Fruit fly (Drosophila melanogaster) whole organism, adult: ENCODE data around the gene scaf6.

Source experiments
- CG11617 ChIP-seq: fragments of 200-800 bp; sonication (Bioruptor generic); optimal IDR thresholded peaks from 2 replicates; lab custom pipeline; 2017; ENCODE audit warnings: mild to moderate bottlenecking, missing biosample characterization, missing genetic modification reagents, missing genetic modification characterization
- CG12768 ChIP-seq: fragments of 200-800 bp; sonication (Bioruptor generic); optimal IDR thresholded peaks from 2 replicates; lab custom pipeline; 2017; ENCODE audit warnings: missing biosample characterization, missing genetic modification characterization, mild to moderate bottlenecking, moderate library complexity, missing genetic modification reagents
- CG14711 ChIP-seq: fragments of 200-800 bp; sonication (Bioruptor generic); optimal IDR thresholded peaks from 2 replicates; lab custom pipeline; 2018; ENCODE audit warnings: missing biosample characterization, mild to moderate bottlenecking, missing genetic modification characterization, moderate library complexity
- CG1620 ChIP-seq: fragments of 200-800 bp; sonication (Bioruptor generic); optimal IDR thresholded peaks from 2 replicates; lab custom pipeline; 2016; ENCODE audit warnings: missing biosample characterization, missing genetic modification characterization
- CG33017 ChIP-seq: fragments of 200-800 bp; sonication (Bioruptor generic); optimal IDR thresholded peaks from 2 replicates; lab custom pipeline; 2018; ENCODE audit warnings: missing biosample characterization, mild to moderate bottlenecking, missing genetic modification characterization, moderate library complexity
- CG5204 ChIP-seq: fragments of 200-800 bp; sonication (Bioruptor generic); optimal IDR thresholded peaks from 2 replicates; lab custom pipeline; 2016; ENCODE audit warnings: missing biosample characterization, missing genetic modification characterization
- CG7045 ChIP-seq: fragments of 200-800 bp; sonication (Bioruptor generic); optimal IDR thresholded peaks from 2 replicates; lab custom pipeline; 2017; ENCODE audit warnings: missing biosample characterization, mild to moderate bottlenecking, missing genetic modification characterization
- CG7101 ChIP-seq: fragments of 200-800 bp; sonication (Bioruptor generic); optimal IDR thresholded peaks from 2 replicates; lab custom pipeline; 2018; ENCODE audit warnings: missing biosample characterization, mild to moderate bottlenecking, missing genetic modification characterization, moderate library complexity
- Clk ChIP-seq: fragments of 200-800 bp; sonication (Bioruptor generic); optimal IDR thresholded peaks from 2 replicates; lab custom pipeline; 2017; ENCODE audit warnings: missing biosample characterization, missing genetic modification characterization
- Crg-1 ChIP-seq: fragments of 200-800 bp; sonication (Bioruptor generic); optimal IDR thresholded peaks from 2 replicates; lab custom pipeline; 2016; ENCODE audit warnings: missing biosample characterization, missing genetic modification characterization
- Hr96 ChIP-seq: fragments of 200-800 bp; sonication (Bioruptor generic); optimal IDR thresholded peaks from 2 replicates; lab custom pipeline; 2016; ENCODE audit warnings: missing biosample characterization, missing genetic modification characterization
- Mnt ChIP-seq: fragments of 200-800 bp; sonication (Bioruptor generic); optimal IDR thresholded peaks from 2 replicates; lab custom pipeline; 2016; ENCODE audit warnings: missing biosample characterization, mild to moderate bottlenecking, missing genetic modification characterization
- bab1 ChIP-seq: fragments of 200-800 bp; sonication (Bioruptor generic); optimal IDR thresholded peaks from 3 replicates; lab custom pipeline; 2019; ENCODE audit warnings: missing biosample characterization, mild to moderate bottlenecking, missing genetic modification characterization, moderate library complexity
- cic ChIP-seq: fragments of 200-800 bp; sonication (Bioruptor generic); optimal IDR thresholded peaks from 2 replicates; lab custom pipeline; 2017; ENCODE audit warnings: missing biosample characterization, mild to moderate bottlenecking, missing genetic modification characterization, moderate library complexity
- cnc ChIP-seq, 2 experiments: fragments of >200 bp; optimal IDR thresholded peaks; 2 replicates each; lab custom pipeline; 2017
- kay ChIP-seq: fragments of 200-800 bp; sonication (Bioruptor generic); peaks from one replicate; lab custom pipeline; 2016; ENCODE audit warnings: missing biosample characterization, missing genetic modification characterization, borderline replicate concordance
- ovo ChIP-seq: fragments of 200-800 bp; sonication (Bioruptor generic); optimal IDR thresholded peaks from 2 replicates; lab custom pipeline; 2016; ENCODE audit warnings: missing biosample characterization, missing genetic modification characterization
- pad ChIP-seq: fragments of 200-800 bp; sonication (Bioruptor generic); optimal IDR thresholded peaks from 3 replicates; lab custom pipeline; 2017; ENCODE audit warnings: missing biosample characterization, missing genetic modification characterization, mild to moderate bottlenecking, moderate library complexity, missing genetic modification reagents
- tj ChIP-seq: fragments of 200-800 bp; sonication (Bioruptor generic); optimal IDR thresholded peaks from 3 replicates; lab custom pipeline; 2017; ENCODE audit warnings: missing biosample characterization, mild to moderate bottlenecking, missing genetic modification characterization, moderate library complexity
- toe ChIP-seq: fragments of 200-800 bp; sonication (Bioruptor generic); optimal IDR thresholded peaks from 2 replicates; lab custom pipeline; 2016; ENCODE audit warnings: missing biosample characterization, missing genetic modification characterization

scaf6 gene

DNA sequence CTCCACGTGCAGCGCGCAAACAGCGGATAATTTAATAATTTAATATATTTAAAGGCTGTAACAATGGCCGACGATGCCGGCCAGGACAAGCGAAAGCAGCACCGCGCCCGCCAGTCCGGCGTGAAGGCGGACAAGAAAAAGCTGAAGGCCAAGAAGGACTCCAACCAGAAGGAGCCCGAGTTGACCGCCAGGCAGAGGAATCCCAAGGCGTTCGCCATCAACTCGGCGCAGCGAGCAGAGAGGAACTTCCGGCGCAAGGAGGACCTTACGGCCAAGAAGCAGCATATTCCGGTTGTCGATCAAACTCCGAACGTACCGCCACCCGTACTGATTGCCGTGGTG, 25.8 kb downstream of the scaf6 start:
- TF ChIP-seq toe (GFP tag; lab: Kevin White, UChicago) (no peak), ovo (no peak), Hr96 (GFP tag; lab: Kevin White, UChicago) (no peak), CG11617 (GFP tag; lab: Kevin White, UChicago) (no peak), tj (GFP tag; lab: Kevin White, UChicago) (no peak), CG1620 (GFP tag; lab: Kevin White, UChicago) (no peak), Crg-1 (GFP tag; lab: Kevin White, UChicago) (no peak), pad (no peak), cnc (optimal IDR thresholded peaks at IDR 0.05; lab: Kevin White, UChicago) (no peak), CG5204 (no peak), CG7045 (GFP tag; lab: Kevin White, UChicago) (no peak), CG14711 (tag; lab: Kevin White, UChicago) (no peak), CG12768 (GFP tag; lab: Kevin White, UChicago) (no peak), Mnt (GFP tag; lab: Kevin White, UChicago) (no peak), bab1 (GFP tag; lab: Kevin White, UChicago) (no peak), cic (GFP tag; lab: Kevin White, UChicago) (no peak), Clk (no peak), CG7101 (tag; lab: Kevin White, UChicago) (no peak), CG33017 (no peak), kay (GFP tag; lab: Kevin White, UChicago) (no peak)

DNA sequence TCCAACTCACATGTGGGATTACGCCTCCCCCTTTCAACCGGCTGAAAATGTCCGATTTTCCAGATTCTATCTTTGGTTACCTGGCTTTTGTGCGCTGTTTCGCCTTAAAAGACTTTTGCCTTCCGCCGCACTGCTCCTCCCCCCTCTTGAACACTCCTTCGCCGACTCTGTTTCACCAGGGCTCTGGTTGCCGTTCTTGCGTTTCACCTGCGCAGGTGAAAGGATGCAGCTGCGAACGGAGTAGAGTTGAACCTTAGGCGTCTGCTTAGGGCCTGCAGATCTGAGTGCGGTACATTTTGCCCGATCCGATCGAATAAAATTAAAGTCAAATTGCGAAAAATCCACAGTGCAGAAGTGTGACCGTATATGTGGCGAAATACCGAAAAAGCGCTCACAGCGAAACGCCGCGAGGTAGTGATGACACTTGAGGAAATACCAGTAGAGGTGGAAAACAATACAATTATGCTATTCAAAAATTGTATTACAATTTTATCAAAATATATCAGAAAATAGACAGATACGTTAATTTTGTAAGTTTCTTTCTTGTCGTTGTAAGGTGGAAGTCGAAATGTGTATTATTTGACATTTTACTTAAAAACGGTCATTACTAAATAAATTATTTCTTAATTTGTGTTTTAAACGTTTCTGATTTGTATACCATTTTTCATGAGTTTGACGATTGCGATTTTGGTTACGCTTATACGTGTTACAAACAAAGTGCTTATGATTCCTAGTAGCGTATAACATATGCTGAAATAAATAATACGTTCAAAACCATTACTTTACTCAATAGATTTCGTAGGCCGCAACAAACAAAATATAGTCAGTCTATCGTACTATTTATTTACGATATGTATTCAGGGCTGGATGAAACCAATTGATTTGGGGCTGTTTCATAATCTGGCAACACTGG, 26.5 kb downstream of the scaf6 start, which contains the start of the genes CG6664 and CG7728:
CG6664 (minus strand) TSS at position 518 of the 913 bp plus-strand sequence.
CG7728 (plus strand) TSS at position 874 of the 913 bp plus-strand sequence.
- no peak for TF ChIP-seq cic (GFP tag; lab: Kevin White, UChicago)
- no peak for TF ChIP-seq cnc (optimal IDR thresholded peaks at IDR 0.05; lab: Kevin White, UChicago)
- TF ChIP-seq Clk, result peak; percentile 21
- peak; percentile 68 for TF ChIP-seq Hr96 (GFP tag; lab: Kevin White, UChicago)
- TF ChIP-seq CG7101 (tag; lab: Kevin White, UChicago), result peak; percentile 46
- no peak for TF ChIP-seq kay (GFP tag; lab: Kevin White, UChicago)
- peak; percentile 61 for TF ChIP-seq CG12768 (GFP tag; lab: Kevin White, UChicago)
- TF ChIP-seq Mnt (GFP tag; lab: Kevin White, UChicago), result peak; percentile 98
- no peak for TF ChIP-seq CG14711 (tag; lab: Kevin White, UChicago)
- no peak for TF ChIP-seq CG5204
- TF ChIP-seq pad, result peak; percentile 16
- TF ChIP-seq CG33017, result no peak
- peak; percentile 54 for TF ChIP-seq bab1 (GFP tag; lab: Kevin White, UChicago)
- peak; percentile 69 for TF ChIP-seq toe (GFP tag; lab: Kevin White, UChicago)
- peak; percentile 37 for TF ChIP-seq CG1620 (GFP tag; lab: Kevin White, UChicago)
- TF ChIP-seq CG11617 (GFP tag; lab: Kevin White, UChicago), result peak; percentile 66
- peak; percentile 15 for TF ChIP-seq Crg-1 (GFP tag; lab: Kevin White, UChicago)
- TF ChIP-seq CG7045 (GFP tag; lab: Kevin White, UChicago), result peak; percentile 42
- peak; percentile 60 for TF ChIP-seq ovo
- peak; percentile 48 for TF ChIP-seq tj (GFP tag; lab: Kevin White, UChicago)

DNA sequence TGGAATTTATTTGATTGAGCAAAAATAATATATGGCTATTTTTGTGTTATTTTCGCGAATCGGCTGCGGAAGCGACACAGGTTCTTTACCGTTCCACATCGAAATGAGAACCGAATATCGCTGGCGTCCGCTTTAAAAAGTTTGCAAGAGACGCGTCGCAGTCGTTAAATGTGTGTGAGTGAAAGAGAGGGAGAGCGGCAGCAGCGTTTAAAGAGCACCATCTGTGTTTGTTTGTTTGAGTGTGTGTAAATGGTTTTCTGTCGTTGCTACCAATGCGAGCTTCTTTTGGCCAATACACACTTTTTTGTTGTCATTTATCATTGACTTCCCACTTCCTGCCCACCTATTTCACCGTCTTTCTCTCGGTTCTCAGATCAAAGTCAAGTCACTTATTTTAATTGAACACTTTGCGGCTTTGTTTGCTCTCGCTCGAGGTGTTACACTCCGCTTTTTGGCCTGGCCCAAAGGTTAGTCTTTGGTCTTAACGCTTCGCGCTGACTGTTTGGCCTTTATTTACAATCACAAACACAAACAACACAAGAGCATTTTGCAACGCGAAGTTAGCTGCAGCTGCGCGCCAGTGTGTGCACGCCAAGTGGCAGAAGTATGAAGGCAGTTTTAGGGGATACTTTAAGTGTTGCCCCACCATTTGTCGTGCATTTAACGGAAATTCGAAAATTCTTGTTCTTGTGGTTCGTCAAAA, 30.2 kb downstream of the scaf6 start, which contains the start of gene CG3764:
CG3764 (minus strand) TSS at position 549 of the 703 bp plus-strand sequence.
- peak; percentile 92 for TF ChIP-seq CG12768 (GFP tag; lab: Kevin White, UChicago)
- TF ChIP-seq Hr96 (GFP tag; lab: Kevin White, UChicago), result peak; percentile 63
- TF ChIP-seq tj (GFP tag; lab: Kevin White, UChicago), result peak; percentile 84
- TF ChIP-seq CG14711 (tag; lab: Kevin White, UChicago), result peak; percentile 39
- TF ChIP-seq CG1620 (GFP tag; lab: Kevin White, UChicago), result peak; percentile 69
- peak; percentile 50 for TF ChIP-seq cic (GFP tag; lab: Kevin White, UChicago)
- peak; percentile 76 for TF ChIP-seq CG7101 (tag; lab: Kevin White, UChicago)
- no peak for TF ChIP-seq CG5204
- TF ChIP-seq cnc (optimal IDR thresholded peaks at IDR 0.05; lab: Kevin White, UChicago), result no peak
- peak; percentile 62 for TF ChIP-seq CG33017
- peak; percentile 62 for TF ChIP-seq CG7045 (GFP tag; lab: Kevin White, UChicago)
- no peak for TF ChIP-seq kay (GFP tag; lab: Kevin White, UChicago)
- TF ChIP-seq CG11617 (GFP tag; lab: Kevin White, UChicago), result peak; percentile 67
- peak; percentile 69 for TF ChIP-seq pad
- peak; percentile 70 for TF ChIP-seq Mnt (GFP tag; lab: Kevin White, UChicago)
- peak; percentile 90 for TF ChIP-seq bab1 (GFP tag; lab: Kevin White, UChicago)
- TF ChIP-seq toe (GFP tag; lab: Kevin White, UChicago), result peak; percentile 34
- TF ChIP-seq Crg-1 (GFP tag; lab: Kevin White, UChicago), result peak; percentile 71
- TF ChIP-seq ovo, result peak; percentile 85
- TF ChIP-seq Clk, result no peak

DNA sequence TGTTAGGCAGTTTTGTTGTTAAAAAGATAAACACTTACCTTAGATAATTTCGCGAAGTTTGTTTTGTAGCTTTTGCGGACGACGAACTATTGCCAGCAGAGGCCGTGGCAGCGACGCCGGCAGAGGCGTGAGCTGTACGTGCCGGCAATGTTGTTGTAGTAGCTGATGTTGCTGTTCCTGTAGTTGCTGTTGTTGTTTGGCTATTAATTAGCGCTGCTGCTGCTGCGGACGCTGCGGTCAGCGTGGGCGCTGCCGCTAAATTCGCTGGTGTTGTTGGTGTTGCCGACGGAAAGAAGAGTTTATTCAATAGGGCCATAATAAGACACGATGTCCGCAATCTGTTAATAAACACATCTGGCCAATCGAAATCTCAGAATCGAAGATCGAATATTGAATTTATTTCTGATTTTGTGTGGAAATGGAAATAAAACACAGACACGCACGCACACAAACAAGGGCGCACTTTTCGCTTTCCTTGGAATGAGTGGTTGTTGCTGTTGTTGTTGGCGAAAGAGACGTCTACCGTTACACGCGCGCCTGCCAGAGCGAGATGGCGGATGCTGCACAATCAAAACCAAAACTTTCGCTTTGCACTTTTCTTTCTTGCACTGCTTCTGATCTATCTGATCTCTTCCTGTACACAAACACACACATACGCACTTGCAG, 30.9 kb downstream of the scaf6 start:
- TF ChIP-seq ovo, result peak; percentile 60
- peak; percentile 6 for TF ChIP-seq Mnt (GFP tag; lab: Kevin White, UChicago)
- TF ChIP-seq CG1620 (GFP tag; lab: Kevin White, UChicago), result no peak
